Fruit fly (Drosophila melanogaster) whole organism: ENCODE measurements around the gene SLC22A.

ENCODE experiments used
- CG8478 ChIP-seq: fragments of >200 bp; optimal IDR thresholded peaks from 2 replicates; lab custom pipeline; 2018; ENCODE audit warnings: inconsistent platforms
- Dll ChIP-seq: fragments of >200 bp; optimal IDR thresholded peaks from 2 replicates; lab custom pipeline; 2017
- EcR ChIP-seq, 2 experiments: fragments of >200 bp; optimal IDR thresholded peaks; 2 replicates each; lab custom pipeline; 2017; ENCODE audit warnings: missing biosample characterization in 2 of 2, missing genetic modification characterization in 2 of 2, missing genetic modification reagents in 2 of 2
- pan ChIP-seq: fragments of >200 bp; optimal IDR thresholded peaks from 2 replicates; lab custom pipeline; 2017
- psq ChIP-seq: fragments of >200 bp; optimal IDR thresholded peaks from 2 replicates; lab custom pipeline; 2017
- usp ChIP-seq: fragments of >200 bp; optimal IDR thresholded peaks from 2 replicates; lab custom pipeline; 2017; ENCODE audit warnings: missing biosample characterization, missing genetic modification characterization, mixed read lengths

DNA sequence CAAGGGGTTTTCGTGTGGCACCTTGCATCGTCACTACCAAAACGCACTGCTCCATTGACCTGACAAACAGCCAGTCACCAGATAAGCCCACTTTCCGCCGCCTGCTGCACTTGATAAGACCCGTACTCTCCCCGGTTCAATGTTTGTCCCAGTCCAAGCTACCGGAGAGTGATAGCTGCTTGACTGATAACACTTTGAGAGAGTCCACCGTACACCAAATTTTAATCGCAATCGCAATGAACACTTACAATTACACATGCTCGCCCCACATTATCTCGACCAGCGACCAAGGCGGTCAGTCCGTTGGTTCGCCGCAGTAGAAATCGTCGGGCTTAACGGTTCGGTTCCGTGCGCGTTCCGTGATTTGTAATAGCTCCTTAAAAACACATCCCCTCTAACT lies 37.2 kb downstream of the SLC22A start, which contains the start of gene P5CS:
- TF ChIP-seq usp (GFP tag; lab: Kevin White, UChicago) (no peak), pan (lab: Kevin White, UChicago) (no peak), Dll (lab: Kevin White, UChicago) (no peak), CG8478 (lab: Kevin White, UChicago) (no peak), psq (lab: Kevin White, UChicago) (no peak), EcR (GFP tag; optimal IDR thresholded peaks at IDR 0.05; lab: Kevin White, UChicago) (no peak)
